Worm (Caenorhabditis elegans) whole organism, L1 larva: ENCODE measurements around the gene Y110A2AL.2.
"Not testable (repeated sequence)": the region's sequence is repeated elsewhere in the genome, so short reads cannot be mapped to it uniquely, and the experiment has no call there.

Experiments used
- C04F5.9 ChIP-seq: sonication (generic microtip); optimal IDR thresholded peaks from 2 replicates; lab custom pipeline; 2016; ENCODE audit warnings: missing genetic modification characterization, missing compliant biosample characterization
- alr-1 ChIP-seq: fragments of 200-800 bp; sonication (Bioruptor generic); optimal IDR thresholded peaks from 2 replicates; lab custom pipeline; 2018; ENCODE audit warnings: borderline replicate concordance, mild to moderate bottlenecking, missing genetic modification characterization, missing compliant biosample characterization
- ama-1 ChIP-seq: fragments of 150-350 bp; optimal IDR thresholded peaks from 2 replicates; lab custom pipeline; 2014
- blmp-1 ChIP-seq: fragments of 150-350 bp; optimal IDR thresholded peaks from 2 replicates; lab custom pipeline; 2014; ENCODE audit warnings: missing biosample characterization, missing genetic modification characterization
- efl-1 ChIP-seq, 4 experiments: fragments of 150-350 bp; optimal IDR thresholded peaks in 3 of 4; peaks in 1 of 4; 1 replicate in 1 of 4; 2 replicates in 3 of 4; lab custom pipeline; 2014; ENCODE audit warnings: missing biosample characterization in 2 of 4, missing genetic modification characterization in 2 of 4, missing genetic modification reagents in 2 of 4
- fkh-8 ChIP-seq: sonication (generic microtip); optimal IDR thresholded peaks from 2 replicates; lab custom pipeline; 2016; ENCODE audit warnings: mild to moderate bottlenecking, missing genetic modification characterization, missing compliant biosample characterization
- hlh-4 ChIP-seq: sonication (generic microtip); optimal IDR thresholded peaks from 2 replicates; lab custom pipeline; 2016; ENCODE audit warnings: mild to moderate bottlenecking, missing genetic modification characterization, missing compliant biosample characterization
- lin-15B ChIP-seq: fragments of 150-350 bp; sonication (generic microtip); optimal IDR thresholded peaks from 3 replicates; lab custom pipeline; 2014; ENCODE audit warnings: missing biosample characterization, missing genetic modification characterization
- lir-3 ChIP-seq: sonication (generic microtip); optimal IDR thresholded peaks from 2 replicates; lab custom pipeline; 2016; ENCODE audit warnings: mild to moderate bottlenecking, missing genetic modification characterization, moderate library complexity, missing compliant biosample characterization; ENCODE audit not compliant: poor library complexity
- nhr-11 ChIP-seq: fragments of 150-350 bp; optimal IDR thresholded peaks from 2 replicates; lab custom pipeline; 2014; ENCODE audit warnings: missing biosample characterization, missing genetic modification characterization
- nhr-12 ChIP-seq: sonication (generic microtip); optimal IDR thresholded peaks from 2 replicates; lab custom pipeline; 2017; ENCODE audit warnings: missing biosample characterization, missing genetic modification characterization
- xbp-1 ChIP-seq: sonication (generic microtip); optimal IDR thresholded peaks from 2 replicates; lab custom pipeline; 2016; ENCODE audit warnings: missing genetic modification characterization, missing compliant biosample characterization

DNA sequence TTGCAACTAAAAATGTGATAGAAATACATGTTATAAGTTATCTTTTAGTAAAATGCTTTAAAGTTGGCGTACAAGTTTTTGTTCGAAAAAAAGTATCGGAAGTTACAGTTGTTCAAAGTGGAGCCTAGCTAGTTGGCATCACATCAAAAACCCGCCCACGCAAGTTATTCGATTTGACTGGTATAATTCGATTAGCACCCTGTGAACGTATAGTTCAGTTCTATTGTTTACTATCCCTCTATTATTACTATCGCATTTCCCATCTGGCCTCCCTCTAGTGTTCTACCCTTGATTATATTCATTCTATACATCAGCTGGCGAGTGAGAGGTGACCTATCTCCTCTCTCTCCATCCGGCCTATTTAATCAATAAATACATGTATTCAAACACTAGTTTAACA is 28.8 kb upstream of the Y110A2AL.2 start, which contains the start of gene Y110A2AL.4:
- TF ChIP-seq nhr-11 (tag; lab: Kevin White, UChicago); efl-1 (optimal IDR thresholded peaks at IDR 0.05; lab: Kevin White, UChicago); efl-1 (GFP tag; optimal IDR thresholded peaks at IDR 0.05 in 1 of 2; lab: Kevin White, UChicago); lir-3 (tag; lab: Kevin White, UChicago); hlh-4 (tag; lab: Kevin White, UChicago); C04F5.9 (tag; lab: Kevin White, UChicago); ama-1 (lab: Kevin White, UChicago); alr-1 (tag; lab: Kevin White, UChicago); nhr-12 (tag; lab: Kevin White, UChicago); fkh-8 (tag; lab: Kevin White, UChicago); lin-15B; xbp-1; blmp-1 (tag; lab: Kevin White, UChicago): not testable (repeated sequence)
